Worm (Caenorhabditis elegans) whole organism, L4/young adult: ENCODE data around the gene ZK105.11.

Source experiments
- W03F9.2 ChIP-seq: fragments of 150-350 bp; optimal IDR thresholded peaks from 2 replicates; lab custom pipeline; 2014; ENCODE audit warnings: missing biosample characterization, missing genetic modification characterization
- dao-5 ChIP-seq: sonication (generic microtip); optimal IDR thresholded peaks from 2 replicates; lab custom pipeline; 2016; ENCODE audit warnings: missing genotype, missing genetic modification characterization, moderate library complexity, missing compliant biosample characterization
- him-1 ChIP-seq: sonication (generic microtip); optimal IDR thresholded peaks from 2 replicates; lab custom pipeline; 2016; ENCODE audit warnings: missing genotype, missing genetic modification reagents, missing genetic modification characterization, missing compliant biosample characterization

The ZK105.11 gene

DNA sequence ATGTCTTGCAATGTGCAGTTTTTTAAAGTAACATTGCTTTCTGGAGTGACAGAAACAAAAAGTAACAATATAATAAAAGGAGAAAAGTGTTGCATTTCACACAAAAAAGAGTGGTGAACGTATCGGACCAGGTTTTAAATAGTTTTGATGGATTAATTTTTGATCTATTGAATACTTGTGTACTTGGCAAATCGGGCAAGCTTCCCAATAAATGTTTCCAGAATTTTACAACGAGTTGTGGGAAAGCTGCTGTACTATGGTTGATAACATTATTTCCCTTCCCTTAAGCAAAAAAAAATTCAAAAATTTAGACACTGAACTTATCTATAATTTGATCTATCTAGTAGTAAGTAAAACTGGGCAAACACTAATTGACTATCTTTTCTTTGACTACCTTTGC, 15.0 kb downstream of the ZK105.11 start, which contains the start of gene C12D5.10:
C12D5.10 (minus strand) TSS at position 101 of the 400 bp plus-strand sequence.
- TF ChIP-seq him-1: no peak
- no peak for TF ChIP-seq W03F9.2
- TF ChIP-seq dao-5 (tag; lab: Kevin White, UChicago): no peak

ce11 chrV:7690637-7691036, 17.8 kb downstream of the ZK105.11 start:
- TF ChIP-seq W03F9.2: no peak
- no peak for TF ChIP-seq dao-5 (tag; lab: Kevin White, UChicago)
- no peak for TF ChIP-seq him-1

ce11 chrV:7689888-7690287, 18.5 kb downstream of the ZK105.11 start, which contains the start of gene C12D5.9:
C12D5.9 (minus strand) TSS chrV:7689988.
- no peak for TF ChIP-seq him-1
- TF ChIP-seq W03F9.2: no peak
- TF ChIP-seq dao-5 (tag; lab: Kevin White, UChicago): no peak

DNA sequence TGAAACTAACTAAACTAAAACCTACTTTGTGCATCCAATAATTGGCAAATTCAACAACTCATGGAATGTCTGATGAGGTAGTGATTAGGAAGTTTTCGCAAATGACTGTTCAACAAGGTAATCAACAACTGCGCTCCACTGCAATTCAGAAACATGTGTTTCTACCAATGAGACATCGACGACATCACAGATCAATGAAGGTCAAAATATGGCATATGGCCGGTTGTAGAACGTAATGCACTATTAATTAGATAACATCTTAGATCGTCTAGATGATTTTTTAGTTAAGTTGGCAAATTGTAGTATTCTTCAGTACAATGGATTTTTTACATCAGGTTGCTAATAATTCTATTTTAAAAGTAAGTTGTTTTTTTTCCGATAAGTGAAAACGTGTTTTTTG, 22.2 kb downstream of the ZK105.11 start, which contains the start of the genes nhr-94 and nhr-152:
nhr-94 (minus strand) TSS at position 147 of the 400 bp plus-strand sequence.
nhr-152 (plus strand) TSS at position 162 of the 400 bp plus-strand sequence.
- TF ChIP-seq him-1 (no peak), W03F9.2 (no peak), dao-5 (tag; lab: Kevin White, UChicago) (no peak)

- TF ChIP-seq dao-5 (tag; lab: Kevin White, UChicago) (no peak), him-1 (no peak), W03F9.2 (no peak)
These were observed 24.3 kb downstream of the ZK105.11 start, which contains the start of gene sre-11 for ce11 chrV:7683907-7684655. sre-11 (minus strand) TSS chrV:7683957.

DNA sequence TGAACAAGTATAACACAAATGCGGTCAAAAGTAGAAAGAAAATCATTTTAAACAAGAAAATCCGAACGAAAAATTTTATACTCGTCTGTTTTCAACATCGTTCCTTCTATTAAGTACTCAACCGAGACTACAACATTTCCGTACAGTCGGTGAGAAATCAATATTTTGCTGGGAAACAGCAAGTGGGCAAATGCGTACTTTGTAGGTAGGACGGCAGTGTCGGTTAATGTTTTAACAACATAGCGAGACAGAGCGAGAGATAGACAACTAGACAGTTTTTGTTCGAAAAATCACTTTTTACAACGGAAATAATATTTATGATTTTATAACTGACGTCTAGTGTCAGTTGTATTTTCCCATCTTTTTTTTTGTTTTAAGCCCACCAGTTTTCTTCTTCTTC, 27.0 kb downstream of the ZK105.11 start, which contains the start of gene cyp-33A1:
cyp-33A1 (minus strand) TSS at position 72 of the 400 bp plus-strand sequence.
- TF ChIP-seq dao-5 (tag; lab: Kevin White, UChicago) (no peak), him-1 (no peak), W03F9.2 (no peak)

- TF ChIP-seq him-1 (no peak), W03F9.2 (no peak), dao-5 (tag; lab: Kevin White, UChicago) (no peak)
These were observed 32.5 kb downstream of the ZK105.11 start, which contains the start of gene C12D5.3 for ce11 chrV:7675904-7676303. C12D5.3 (plus strand) TSS chrV:7676204.

DNA sequence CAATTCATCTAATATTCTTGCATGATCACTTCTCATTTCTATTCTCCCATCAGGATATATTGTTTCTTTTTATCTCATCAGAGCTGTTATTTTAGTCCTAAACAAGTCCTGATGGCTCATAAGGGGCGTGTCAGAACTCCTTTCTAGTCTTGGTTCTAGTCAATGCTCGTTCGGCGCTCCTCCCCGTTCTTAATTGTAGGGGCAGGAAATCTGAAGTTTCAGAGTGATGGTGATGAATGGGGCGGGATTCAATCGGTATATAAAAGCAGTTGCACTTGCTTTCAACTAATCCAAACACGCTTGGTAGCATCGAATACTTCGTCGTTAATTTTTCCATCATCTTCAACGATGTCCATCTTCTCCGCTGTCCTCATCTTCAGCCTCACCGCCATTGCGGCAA, 36.2 kb downstream of the ZK105.11 start, which contains the start of gene C12D5.4:
C12D5.4 (plus strand) TSS at position 301 of the 400 bp plus-strand sequence.
- TF ChIP-seq W03F9.2: no peak
- TF ChIP-seq him-1: no peak
- no peak for TF ChIP-seq dao-5 (tag; lab: Kevin White, UChicago)

DNA sequence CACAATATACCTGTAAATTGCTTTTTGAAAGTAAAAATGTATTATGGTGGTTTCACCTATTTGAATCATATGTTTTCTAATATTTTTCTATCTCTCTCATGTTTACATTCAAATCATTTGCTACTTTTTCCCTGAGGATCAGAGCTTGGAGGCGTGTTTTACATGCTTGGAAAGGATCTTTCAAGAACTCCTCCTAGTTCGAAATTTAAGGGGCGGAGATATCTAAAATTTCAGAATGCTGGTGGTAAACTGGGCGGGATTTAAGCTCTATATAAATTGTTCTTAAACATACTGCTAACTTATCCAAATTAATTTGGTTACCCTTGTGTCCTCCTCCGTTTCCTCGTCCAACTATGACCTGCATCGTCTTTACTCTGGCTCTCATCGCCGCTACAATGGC, 40.5 kb downstream of the ZK105.11 start, which contains the start of gene C12D5.5:
C12D5.5 (plus strand) TSS at position 301 of the 400 bp plus-strand sequence.
- no peak for TF ChIP-seq dao-5 (tag; lab: Kevin White, UChicago)
- TF ChIP-seq W03F9.2: no peak
- no peak for TF ChIP-seq him-1
